Worm (Caenorhabditis elegans): ENCODE measurements around the gene catp-7.

- no peak for TF ChIP-seq flt-1 (GFP tag; IDR thresholded peaks at IDR 0.05)
- TF ChIP-seq cog-1 (tag; optimal IDR thresholded peaks at IDR 0.05) = no peak
- no peak for TF ChIP-seq ztf-29 (GFP tag; IDR thresholded peaks at IDR 0.05)
- TF ChIP-seq ztf-23 (GFP tag; IDR thresholded peaks at IDR 0.05) = no peak
- TF ChIP-seq med-1 (GFP tag; optimal IDR thresholded peaks at IDR 0.05; ENCODE audit: insufficient read depth) = no peak
- no peak for TF ChIP-seq T22C8.4 (GFP tag; IDR thresholded peaks at IDR 0.05)
- TF ChIP-seq tab-1 (GFP tag; IDR thresholded peaks at IDR 0.05) = no peak
Measured at ce11 chrIV:8611886-8612542, 26.2 kb downstream of the catp-7 start, which contains the start of the genes F42A9.17 and cyp-33E2.

All from whole organism, midembryonic.